ENCODE assay signal across 5 worm cellular contexts in the genomic region with DNA sequence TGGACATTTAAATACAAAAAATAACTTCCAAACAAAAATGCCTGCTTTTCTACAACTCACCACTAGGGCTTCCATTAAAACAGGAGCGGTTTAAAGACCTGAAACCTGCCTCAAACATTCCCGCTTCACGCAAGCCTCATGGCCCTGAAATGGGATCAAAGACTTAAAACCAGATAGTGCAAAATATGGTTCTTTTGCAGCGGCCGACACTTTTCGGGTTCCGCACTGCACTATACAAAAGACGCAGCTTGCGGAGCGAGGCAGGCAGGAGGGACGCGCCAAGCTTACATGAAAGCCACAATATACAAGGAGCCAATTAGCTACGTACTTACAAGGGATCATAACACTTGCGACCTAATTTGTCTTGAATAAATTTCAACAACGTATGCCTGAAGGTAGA.
TF ChIP-seq lines count a peak whose summit lies in the region.

No protein-coding gene starts in this region.

TF ChIP-seq in whole organism, L1 larva, 84 proteins besides CTCF, POLR2A, EP300 and RAD21:
- no peak for TF ChIP-seq fkh-4 (tag; optimal IDR thresholded peaks at IDR 0.05; lab: Kevin White, UChicago; ENCODE audit: borderline replicate concordance)
- no peak for TF ChIP-seq nhr-76 (tag; optimal IDR thresholded peaks at IDR 0.05; lab: Kevin White, UChicago)
- TF ChIP-seq snpc-4 (tag; optimal IDR thresholded peaks at IDR 0.05; lab: Kevin White, UChicago): peak; percentile 34

TF ChIP-seq in whole organism, L2 larva, 48 proteins besides CTCF, POLR2A, EP300 and RAD21:
- peak; percentile 62 for TF ChIP-seq snpc-4 (tag; optimal IDR thresholded peaks at IDR 0.05; lab: Kevin White, UChicago)
- no peak for TF ChIP-seq R02D3.7 (tag; optimal IDR thresholded peaks at IDR 0.05; lab: Kevin White, UChicago)

TF ChIP-seq in whole organism, L3 larva, 47 proteins besides CTCF, POLR2A, EP300 and RAD21:
- no peak for TF ChIP-seq pqm-1 (tag; optimal IDR thresholded peaks at IDR 0.05; lab: Kevin White, UChicago)
- no peak for TF ChIP-seq nhr-25 (tag; optimal IDR thresholded peaks at IDR 0.05; lab: Kevin White, UChicago)
- TF ChIP-seq lin-39 (tag; optimal IDR thresholded peaks at IDR 0.05; lab: Kevin White, UChicago): no peak
- TF ChIP-seq ceh-28 (tag; optimal IDR thresholded peaks at IDR 0.05; lab: Kevin White, UChicago): no peak
- no peak for TF ChIP-seq ceh-9 (tag; optimal IDR thresholded peaks at IDR 0.05; lab: Kevin White, UChicago)
- TF ChIP-seq nhr-12 (tag; optimal IDR thresholded peaks at IDR 0.05; lab: Kevin White, UChicago): no peak
- peak; percentile 2 for TF ChIP-seq snpc-4 (tag; optimal IDR thresholded peaks at IDR 0.05; lab: Kevin White, UChicago)
- no peak for TF ChIP-seq nfya-1 (tag; optimal IDR thresholded peaks at IDR 0.05; lab: Kevin White, UChicago; ENCODE audit: insufficient read depth)
TF ChIP-seq in whole organism, L3 larva: peak in this region for 1.

TF ChIP-seq in whole organism, L4 larva, 104 proteins besides CTCF, POLR2A, EP300 and RAD21:
- peak; percentile 34 for TF ChIP-seq mes-2 (tag; optimal IDR thresholded peaks at IDR 0.05; lab: Kevin White, UChicago; ENCODE audit: poor library complexity, severe bottlenecking)
- TF ChIP-seq ceh-28 (tag; optimal IDR thresholded peaks at IDR 0.05; lab: Kevin White, UChicago): no peak
- no peak for TF ChIP-seq F10B5.3 (tag; optimal IDR thresholded peaks at IDR 0.05; lab: Kevin White, UChicago)
- peak; percentile 47 for TF ChIP-seq snpc-4 (tag; optimal IDR thresholded peaks at IDR 0.05; lab: Kevin White, UChicago)
TF ChIP-seq in whole organism, L4 larva: peak in this region for 2.

TF ChIP-seq in whole organism, young adult, 124 proteins besides CTCF, POLR2A, EP300 and RAD21:
- TF ChIP-seq unc-62 (GFP tag; optimal IDR thresholded peaks at IDR 0.05; lab: Kevin White, UChicago): no peak
- no peak for TF ChIP-seq lin-26 (GFP tag; IDR thresholded peaks at IDR 0.05; lab: Robert Waterston, UW)
- TF ChIP-seq Y53G8AR.9 (GFP tag; conservative IDR thresholded peaks at IDR 0.05; lab: Robert Waterston, UW): no peak
- TF ChIP-seq hmg-1.2 (GFP tag; IDR thresholded peaks at IDR 0.05; lab: Robert Waterston, UW): peak; percentile 35; the same call in 1 of the 2 replicates
- TF ChIP-seq snpc-4 (GFP tag; optimal IDR thresholded peaks at IDR 0.05; lab: Kevin White, UChicago): peak; percentile 29
- TF ChIP-seq snpc-4 (tag; optimal IDR thresholded peaks at IDR 0.05; lab: Kevin White, UChicago): peak in 2 of 4 experiments; percentile 88 to 91
- TF ChIP-seq snpc-1.1 (tag; optimal IDR thresholded peaks at IDR 0.05; lab: Kevin White, UChicago; ENCODE audit: insufficient read depth): peak; percentile 22
